Fruit fly (Drosophila melanogaster) whole organism, wandering third instar larva: ENCODE measurements around the gene ND-ASHI.

Experiments
- Abd-B ChIP-seq: fragments of >200 bp; optimal IDR thresholded peaks from 2 replicates; lab custom pipeline; 2017; ENCODE audit warnings: missing biosample characterization, missing genetic modification characterization
- CG9705 ChIP-seq: fragments of 200-800 bp; sonication (Bioruptor generic); optimal IDR thresholded peaks from 2 replicates; lab custom pipeline; 2018; ENCODE audit warnings: missing biosample characterization, mild to moderate bottlenecking, missing genetic modification characterization
- CrebA ChIP-seq: fragments of 200-800 bp; sonication (Bioruptor generic); optimal IDR thresholded peaks from 2 replicates; lab custom pipeline; 2016; ENCODE audit warnings: missing biosample characterization, mild to moderate bottlenecking, missing genetic modification characterization, borderline replicate concordance
- Dfd ChIP-seq: fragments of >200 bp; optimal IDR thresholded peaks from 2 replicates; lab custom pipeline; 2017; ENCODE audit warnings: missing biosample characterization, missing genetic modification characterization
- Dif ChIP-seq: fragments of 200-275, 200-300 bp; sonication (Bioruptor generic); optimal IDR thresholded peaks from 2 replicates; lab custom pipeline; 2018; ENCODE audit warnings: missing biosample characterization, missing genetic modification characterization; ENCODE audit not compliant: partially characterized antibody
- GATAd ChIP-seq: sonication (Bioruptor generic); optimal IDR thresholded peaks from 2 replicates; lab custom pipeline; 2016; ENCODE audit warnings: missing biosample characterization, missing genetic modification characterization
- Hnf4 ChIP-seq: fragments of 200-800 bp; sonication (Bioruptor generic); optimal IDR thresholded peaks from 2 replicates; lab custom pipeline; 2016; ENCODE audit warnings: missing biosample characterization, mild to moderate bottlenecking, missing genetic modification characterization
- Jra ChIP-seq: sonication (Bioruptor generic); optimal IDR thresholded peaks from 2 replicates; lab custom pipeline; 2016; ENCODE audit warnings: missing biosample characterization, missing genetic modification characterization
- Mio ChIP-seq: sonication (Bioruptor generic); optimal IDR thresholded peaks from 2 replicates; lab custom pipeline; 2016; ENCODE audit warnings: missing biosample characterization, missing genetic modification characterization
- Myc ChIP-seq: fragments of >200 bp; optimal IDR thresholded peaks from 2 replicates; lab custom pipeline; 2017
- N ChIP-seq: fragments of >200 bp; optimal IDR thresholded peaks from 2 replicates; lab custom pipeline; 2018; ENCODE audit warnings: missing biosample characterization, missing external identifiers, missing genetic modification characterization
- OdsH ChIP-seq: fragments of 200-800 bp; sonication (Bioruptor generic); optimal IDR thresholded peaks from 2 replicates; lab custom pipeline; 2016; ENCODE audit warnings: missing biosample characterization, mild to moderate bottlenecking, missing genetic modification characterization
- Rel ChIP-seq, 2 experiments: fragments of 200-800 bp; sonication (Bioruptor generic) in 1 of 2; optimal IDR thresholded peaks; 2 replicates in 1 of 2; 3 replicates in 1 of 2; lab custom pipeline; 2016 to 2019; ENCODE audit warnings: mild to moderate bottlenecking in 2 of 2, missing biosample characterization in 2 of 2, missing genetic modification characterization in 2 of 2, moderate library complexity in 1 of 2
- Sp1 ChIP-seq: fragments of 200-800 bp; sonication (Bioruptor generic); optimal IDR thresholded peaks from 3 replicates; lab custom pipeline; 2019; ENCODE audit warnings: missing biosample characterization, mild to moderate bottlenecking, missing genetic modification characterization, moderate library complexity
- Vsx2 ChIP-seq: fragments of 200-300, 225-300 bp; sonication (Bioruptor generic); optimal IDR thresholded peaks from 2 replicates; lab custom pipeline; 2018; ENCODE audit warnings: missing biosample characterization, missing genetic modification characterization; ENCODE audit not compliant: partially characterized antibody
- br ChIP-seq: fragments of 200-800 bp; sonication (Bioruptor generic); optimal IDR thresholded peaks from 2 replicates; lab custom pipeline; 2016; ENCODE audit warnings: missing biosample characterization, missing genetic modification characterization
- brk ChIP-seq: fragments of 200-800 bp; sonication (Bioruptor generic); optimal IDR thresholded peaks from 2 replicates; lab custom pipeline; 2016; ENCODE audit warnings: missing biosample characterization, mild to moderate bottlenecking, missing genetic modification characterization
- dl ChIP-seq, 2 experiments: fragments of 175-275, 200-275 bp in 1 of 2; fragments of 200-275 bp in 1 of 2; sonication (Bioruptor generic); optimal IDR thresholded peaks; lab custom pipeline; 2018; ENCODE audit warnings: mild to moderate bottlenecking in 2 of 2, missing biosample characterization in 2 of 2, missing genetic modification characterization in 2 of 2, moderate library complexity in 2 of 2; ENCODE audit not compliant: partially characterized antibody in 2 of 2, insufficient read depth in 1 of 2
- dsf ChIP-seq: sonication (Bioruptor generic); optimal IDR thresholded peaks from 2 replicates; lab custom pipeline; 2016; ENCODE audit warnings: missing biosample characterization, missing genetic modification characterization, borderline replicate concordance
- ey ChIP-seq: fragments of 200-800 bp; sonication (Bioruptor generic); optimal IDR thresholded peaks from 2 replicates; lab custom pipeline; 2016; ENCODE audit warnings: missing biosample characterization, missing genetic modification characterization
- foxo ChIP-seq, 2 experiments: fragments of 200-800 bp; sonication (Bioruptor generic); optimal IDR thresholded peaks; 2 replicates in 1 of 2; 3 replicates in 1 of 2; lab custom pipeline; 2016 to 2017; ENCODE audit warnings: missing biosample characterization in 2 of 2, missing genetic modification characterization in 2 of 2
- fru ChIP-seq: fragments of 200-800 bp; sonication (Bioruptor generic); optimal IDR thresholded peaks from 3 replicates; lab custom pipeline; 2016; ENCODE audit warnings: missing biosample characterization, mild to moderate bottlenecking, missing genetic modification characterization
- h ChIP-seq: fragments of 200-800 bp; sonication (Bioruptor generic); optimal IDR thresholded peaks from 3 replicates; lab custom pipeline; 2016; ENCODE audit warnings: missing biosample characterization, mild to moderate bottlenecking, missing genetic modification characterization
- jim ChIP-seq: fragments of 175-275, 200-325 bp; sonication (Bioruptor generic); optimal IDR thresholded peaks from 2 replicates; lab custom pipeline; 2016; ENCODE audit warnings: missing biosample characterization, mild to moderate bottlenecking, missing genetic modification characterization
- lola ChIP-seq: fragments of >200 bp; optimal IDR thresholded peaks from 2 replicates; lab custom pipeline; 2017; ENCODE audit warnings: missing biosample characterization, missing genetic modification characterization
- pan ChIP-seq: fragments of >200 bp; optimal IDR thresholded peaks from 2 replicates; lab custom pipeline; 2017
- psq ChIP-seq: fragments of 200-800 bp; sonication (Bioruptor generic); optimal IDR thresholded peaks from 3 replicates; lab custom pipeline; 2017; ENCODE audit warnings: missing biosample characterization, mild to moderate bottlenecking, missing genetic modification characterization, moderate library complexity
- sv ChIP-seq: fragments of 200-800 bp; sonication (Bioruptor generic); optimal IDR thresholded peaks from 3 replicates; lab custom pipeline; 2016; ENCODE audit warnings: missing biosample characterization, missing genetic modification characterization
- usp ChIP-seq: fragments of >200 bp; optimal IDR thresholded peaks from 2 replicates; lab custom pipeline; 2017; ENCODE audit warnings: missing biosample characterization, missing genetic modification characterization
- woc ChIP-seq: sonication (Bioruptor generic); optimal IDR thresholded peaks from 2 replicates; lab custom pipeline; 2016; ENCODE audit warnings: missing biosample characterization, mild to moderate bottlenecking, missing genetic modification characterization

Gene ND-ASHI

DNA sequence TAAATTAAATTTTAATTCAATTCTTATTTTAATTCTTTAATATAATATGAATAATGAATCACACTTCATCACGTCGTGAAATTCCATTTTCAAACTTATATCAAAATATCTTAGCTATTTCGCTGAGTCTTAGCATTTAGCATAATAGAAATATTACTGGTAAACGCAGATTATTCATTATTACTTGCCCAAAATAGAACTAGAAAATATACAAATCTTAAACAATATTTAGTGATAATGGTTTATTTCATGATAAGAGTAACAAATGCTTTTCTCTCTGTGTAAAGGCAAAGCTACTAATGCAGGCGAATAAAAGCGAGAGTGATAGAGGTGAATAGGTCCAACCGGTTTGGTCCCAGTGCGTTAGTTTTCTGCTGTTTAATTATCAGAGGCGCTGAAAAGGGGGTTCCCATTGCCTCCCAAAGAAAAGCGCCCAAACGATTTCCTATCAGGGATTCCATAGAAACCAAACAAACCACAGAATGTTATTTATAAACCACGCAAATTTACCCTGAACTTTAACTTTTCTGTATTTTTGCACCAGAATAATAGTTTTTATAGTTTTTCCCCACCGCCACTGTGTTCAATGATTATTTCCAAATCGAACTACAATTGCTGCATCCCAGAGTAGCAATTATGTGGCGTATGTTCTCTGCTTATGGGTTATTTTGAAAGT lies 15.9 kb downstream of the ND-ASHI start:
- TF ChIP-seq br (no peak), foxo (GFP tag; optimal IDR thresholded peaks at IDR 0.05; lab: Kevin White, UChicago) (peak in 1 of 2 experiments; percentile 38), fru (peak; percentile 31), dl (GFP tag; optimal IDR thresholded peaks at IDR 0.05; lab: Kevin White, UChicago; ENCODE audit: insufficient read depth in 1 of 2, partially characterized antibody in 2 of 2) (no peak), OdsH (GFP tag; lab: Kevin White, UChicago) (no peak), Dif (GFP tag; lab: Kevin White, UChicago) (no peak), N (GFP tag; lab: Kevin White, UChicago) (no peak), ey (GFP tag; lab: Kevin White, UChicago) (peak; percentile 12)
- TF ChIP-seq, all 38 proteins: peak for 3

DNA sequence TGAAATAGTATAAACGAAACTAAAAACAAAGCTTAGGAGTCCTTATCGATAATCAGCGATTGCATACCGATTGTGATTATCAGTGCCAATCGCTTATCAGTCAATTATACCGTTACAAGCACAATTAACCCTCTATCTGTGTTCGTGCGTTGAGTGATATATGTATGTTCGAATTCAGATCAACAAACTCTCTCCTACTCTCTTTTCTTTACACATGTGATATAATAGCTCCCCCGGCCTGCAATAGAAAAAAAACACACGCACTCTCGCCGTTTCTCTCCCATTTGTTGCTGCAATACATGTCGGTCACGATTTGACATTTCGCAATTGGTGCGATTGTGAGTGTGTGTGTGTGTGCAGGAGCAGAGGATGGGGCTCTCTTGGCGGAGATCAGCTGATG lies 16.5 kb downstream of the ND-ASHI start:
- TF ChIP-seq pan (no peak), ey (GFP tag; lab: Kevin White, UChicago) (no peak), Vsx2 (GFP tag; lab: Kevin White, UChicago) (no peak), dsf (no peak), Mio (no peak), lola (GFP tag; lab: Kevin White, UChicago) (no peak), Hnf4 (GFP tag; lab: Kevin White, UChicago) (no peak), Dif (GFP tag; lab: Kevin White, UChicago) (no peak), OdsH (GFP tag; lab: Kevin White, UChicago) (no peak), fru (no peak), foxo (GFP tag; optimal IDR thresholded peaks at IDR 0.05; lab: Kevin White, UChicago) (no peak), sv (GFP tag; lab: Kevin White, UChicago) (no peak), usp (GFP tag; lab: Kevin White, UChicago) (no peak)

DNA sequence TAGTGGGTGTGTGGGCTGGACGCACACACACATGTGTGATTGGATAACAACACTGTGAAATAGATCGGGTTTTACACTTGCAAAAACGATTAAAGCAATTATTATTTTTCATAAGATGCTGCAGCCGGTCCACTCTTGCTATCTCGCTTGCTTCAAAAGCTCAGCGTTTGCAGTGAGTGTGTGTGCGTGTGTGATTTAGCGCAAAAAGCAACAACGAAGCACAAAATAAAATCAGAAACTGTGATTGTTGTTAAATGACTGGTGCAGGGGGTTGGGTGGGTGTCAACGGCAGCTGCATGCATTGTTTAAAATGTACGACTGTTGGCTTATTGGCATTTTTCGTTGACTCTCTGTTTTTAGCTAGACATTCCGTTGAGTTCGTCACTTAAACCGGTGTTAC lies 17.0 kb downstream of the ND-ASHI start:
- peak; percentile 9 for TF ChIP-seq psq
- no peak for TF ChIP-seq Abd-B (GFP tag; lab: Kevin White, UChicago)
- no peak for TF ChIP-seq pan
- peak; percentile 21 for TF ChIP-seq OdsH (GFP tag; lab: Kevin White, UChicago)
- no peak for TF ChIP-seq Dfd
- TF ChIP-seq jim (GFP tag; lab: Kevin White, UChicago): no peak
- no peak for TF ChIP-seq CrebA (GFP tag; lab: Kevin White, UChicago)
- peak in 1 of 2 experiments; percentile 6 for TF ChIP-seq foxo (GFP tag; optimal IDR thresholded peaks at IDR 0.05; lab: Kevin White, UChicago)
- TF ChIP-seq sv (GFP tag; lab: Kevin White, UChicago): no peak
- TF ChIP-seq, all 38 proteins: peak for 3

DNA sequence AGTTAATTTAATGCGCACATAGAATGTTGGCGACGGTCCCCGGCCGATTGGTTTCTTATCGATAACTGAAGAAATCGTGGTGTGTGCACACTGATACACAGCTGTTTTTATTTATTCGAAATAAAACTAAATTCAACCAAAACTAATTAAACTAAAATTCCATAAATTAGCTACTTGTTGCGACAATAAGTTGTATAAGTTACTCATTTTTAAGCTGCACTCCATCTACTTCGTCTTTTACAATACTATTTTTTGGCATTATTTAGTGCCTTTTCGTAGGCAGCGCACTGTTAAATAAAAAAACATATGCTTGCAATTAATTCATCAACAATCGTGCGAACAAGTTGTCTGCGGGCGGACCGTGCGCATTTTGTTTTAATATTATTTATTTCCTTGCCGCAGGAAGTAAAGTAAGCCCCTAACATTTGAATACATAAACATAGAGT lies 17.5 kb downstream of the ND-ASHI start, which contains the start of the genes CG3224 and Ctr1A:
TSS of gene CG3224 (minus strand) at position 71 of the 446 bp plus-strand sequence.
TSS of gene Ctr1A (plus strand) at position 256 of the 446 bp plus-strand sequence.
- TF ChIP-seq brk (peak; percentile 20), GATAd (no peak), woc (GFP tag; lab: Kevin White, UChicago) (peak; percentile 4), ey (GFP tag; lab: Kevin White, UChicago) (no peak), h (GFP tag; lab: Kevin White, UChicago) (peak; percentile 44), foxo (GFP tag; optimal IDR thresholded peaks at IDR 0.05; lab: Kevin White, UChicago) (peak in 1 of 2 experiments; percentile 5), Sp1 (GFP tag; lab: Kevin White, UChicago) (no peak), fru (peak; percentile 35), Myc (lab: Kevin White, UChicago) (no peak), Hnf4 (GFP tag; lab: Kevin White, UChicago) (peak; percentile 13), Jra (peak; percentile 19), Abd-B (GFP tag; lab: Kevin White, UChicago) (no peak)

DNA sequence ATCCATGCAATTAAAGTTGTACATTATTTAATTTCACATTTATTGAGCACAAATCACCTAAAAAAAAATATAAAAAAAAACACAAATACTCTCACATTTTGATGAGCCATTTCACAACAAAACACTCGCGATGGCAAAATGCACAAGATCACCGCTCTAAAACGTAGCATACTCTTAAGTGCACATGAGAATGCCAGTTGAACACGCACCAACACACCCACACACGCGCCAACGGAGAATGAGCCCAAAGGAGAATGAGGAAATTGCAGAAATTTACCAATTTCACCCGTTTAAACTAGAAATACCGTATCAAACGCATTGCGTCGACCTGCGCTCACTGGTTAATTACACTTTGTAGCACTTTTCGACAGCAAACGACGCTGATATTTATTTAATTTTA lies 19.0 kb downstream of the ND-ASHI start:
- peak; percentile 53 for TF ChIP-seq psq
- no peak for TF ChIP-seq OdsH (GFP tag; lab: Kevin White, UChicago)
- peak; percentile 52 for TF ChIP-seq N (GFP tag; lab: Kevin White, UChicago)
- no peak for TF ChIP-seq foxo (GFP tag; optimal IDR thresholded peaks at IDR 0.05; lab: Kevin White, UChicago)
- TF ChIP-seq GATAd: no peak
- no peak for TF ChIP-seq CG9705
- TF ChIP-seq Rel (GFP tag; optimal IDR thresholded peaks at IDR 0.05; lab: Kevin White, UChicago): no peak
- TF ChIP-seq Rel (tag; optimal IDR thresholded peaks at IDR 0.05; lab: Kevin White, UChicago): peak; percentile 1
- TF ChIP-seq Myc (lab: Kevin White, UChicago): no peak
- no peak for TF ChIP-seq Mio
